Fruit fly (Drosophila melanogaster) whole organism, embryonic: Measurements from ENCODE around the gene CG44838.

Source experiments
- Ada2b ChIP-seq: fragments of 200-800 bp; sonication (Bioruptor generic); IDR thresholded peaks from 2 replicates; pipeline ENCODE4 v1.3.6; 2022; ENCODE audit warnings: missing biosample characterization, missing genetic modification characterization
- BEAF-32 ChIP-seq: fragments of 200-800 bp; sonication (Bioruptor generic); optimal IDR thresholded peaks from 3 replicates; lab custom pipeline; 2017; ENCODE audit warnings: missing biosample characterization, missing genetic modification characterization, mild to moderate bottlenecking, moderate library complexity, missing genetic modification reagents
- CG11723 ChIP-seq: fragments of 200-800 bp; sonication (Bioruptor generic); optimal IDR thresholded peaks from 2 replicates; lab custom pipeline; 2017; ENCODE audit warnings: missing biosample characterization, mild to moderate bottlenecking, missing genetic modification characterization
- CG12219 ChIP-seq: fragments of 200-800 bp; sonication (Bioruptor generic); optimal IDR thresholded peaks from 3 replicates; lab custom pipeline; 2018; ENCODE audit warnings: missing biosample characterization, mild to moderate bottlenecking, missing genetic modification characterization
- CG13775 ChIP-seq: fragments of 200-800 bp; sonication (Bioruptor generic); optimal IDR thresholded peaks from 3 replicates; lab custom pipeline; 2017; ENCODE audit warnings: missing biosample characterization, mild to moderate bottlenecking, missing genetic modification characterization
- CG16863 ChIP-seq: fragments of 200-800 bp; sonication (Bioruptor generic); optimal IDR thresholded peaks from 3 replicates; lab custom pipeline; 2016; ENCODE audit warnings: missing biosample characterization, missing genetic modification characterization
- CG1832 ChIP-seq: fragments of 200-800 bp; sonication (Bioruptor generic); optimal IDR thresholded peaks from 2 replicates; lab custom pipeline; 2017; ENCODE audit warnings: missing biosample characterization, mild to moderate bottlenecking, missing genetic modification characterization, inconsistent platforms
- CG2129 ChIP-seq: fragments of 200-800 bp; sonication (Bioruptor generic); IDR thresholded peaks from 2 replicates; pipeline ENCODE4 v1.3.6; 2022; ENCODE audit warnings: missing biosample characterization, missing genetic modification characterization; ENCODE audit not compliant: partially characterized antibody
- CG2875 ChIP-seq: fragments of 200-800 bp; sonication (Bioruptor generic); optimal IDR thresholded peaks from 2 replicates; lab custom pipeline; 2017; ENCODE audit warnings: missing biosample characterization, mild to moderate bottlenecking, missing genetic modification characterization, missing genetic modification reagents
- CG32772 ChIP-seq: fragments of 200-800 bp; sonication (Bioruptor generic); IDR thresholded peaks from 2 replicates; pipeline ENCODE4 v1.3.6; 2022; ENCODE audit warnings: missing biosample characterization, missing genetic modification characterization
- CG33557 ChIP-seq: fragments of 200-800 bp; sonication (Bioruptor generic); optimal IDR thresholded peaks from 2 replicates; lab custom pipeline; 2019; ENCODE audit warnings: missing biosample characterization, mild to moderate bottlenecking, missing genetic modification characterization, moderate library complexity
- CG34224 ChIP-seq: fragments of 200-800 bp; sonication (Bioruptor generic); IDR thresholded peaks from 3 replicates; pipeline ENCODE4 v1.3.6; 2022; ENCODE audit warnings: missing biosample characterization, missing genetic modification characterization; ENCODE audit not compliant: partially characterized antibody
- CG42726 ChIP-seq: fragments of 200-800 bp; sonication (Bioruptor generic); IDR thresholded peaks from 2 replicates; pipeline ENCODE4 v1.3.6; 2022; ENCODE audit warnings: missing biosample characterization, missing genetic modification characterization; ENCODE audit not compliant: partially characterized antibody
- CG4707 ChIP-seq: fragments of 200-800 bp; sonication (Bioruptor generic); optimal IDR thresholded peaks from 2 replicates; lab custom pipeline; 2018; ENCODE audit warnings: missing biosample characterization, mild to moderate bottlenecking, missing genetic modification characterization, moderate library complexity
- CG6175 ChIP-seq: fragments of 200-800 bp; sonication (Bioruptor generic); IDR thresholded peaks from 3 replicates; pipeline ENCODE4 v1.3.6; 2022; ENCODE audit warnings: missing biosample characterization, missing genetic modification characterization
- CG7745 ChIP-seq: fragments of 200-800 bp; sonication (Bioruptor generic); optimal IDR thresholded peaks from 2 replicates; lab custom pipeline; 2018; ENCODE audit warnings: missing biosample characterization, mild to moderate bottlenecking, missing genetic modification characterization, moderate library complexity
- CG9609 ChIP-seq: fragments of 200-800 bp; sonication (Bioruptor generic); optimal IDR thresholded peaks from 3 replicates; lab custom pipeline; 2016; ENCODE audit warnings: missing biosample characterization, missing genetic modification characterization
- CG9797 ChIP-seq: fragments of 200-800 bp; sonication (Bioruptor generic); optimal IDR thresholded peaks from 3 replicates; lab custom pipeline; 2018; ENCODE audit warnings: missing biosample characterization, mild to moderate bottlenecking, missing genetic modification characterization
- D ChIP-seq, 2 experiments: fragments of 200-800 bp in 1 of 2; fragments of >200 bp in 1 of 2; sonication (Bioruptor generic) in 1 of 2; optimal IDR thresholded peaks; 2 replicates in 1 of 2; 3 replicates in 1 of 2; lab custom pipeline; 2017; ENCODE audit warnings: mild to moderate bottlenecking in 1 of 2, missing biosample characterization in 1 of 2, missing genetic modification characterization in 1 of 2, missing genetic modification reagents in 1 of 2
- D19B ChIP-seq: fragments of 200-800 bp; sonication (Bioruptor generic); optimal IDR thresholded peaks from 2 replicates; lab custom pipeline; 2017; ENCODE audit warnings: missing biosample characterization, mild to moderate bottlenecking, missing genetic modification characterization
- Dbx ChIP-seq: fragments of 200-800 bp; sonication (Bioruptor generic); IDR thresholded peaks from 3 replicates; pipeline ENCODE4 v1.3.6; 2022; ENCODE audit warnings: missing biosample characterization, missing genetic modification characterization
- Doc3 ChIP-seq: fragments of 200-800 bp; sonication (Bioruptor generic); IDR thresholded peaks from 3 replicates; pipeline ENCODE4 v1.3.6; 2022; ENCODE audit warnings: missing biosample characterization, missing genetic modification characterization; ENCODE audit not compliant: partially characterized antibody
- Eip74EF ChIP-seq, 2 experiments: fragments of 200-800 bp in 1 of 2; fragments of >200 bp in 1 of 2; sonication (Bioruptor generic) in 1 of 2; optimal IDR thresholded peaks; 2 replicates each; lab custom pipeline; 2017 to 2019; ENCODE audit warnings: missing biosample characterization in 2 of 2, missing genetic modification characterization in 2 of 2, mild to moderate bottlenecking in 1 of 2, moderate library complexity in 1 of 2
- Ets97D ChIP-seq: fragments of 200-800 bp; sonication (Bioruptor generic); optimal IDR thresholded peaks from 3 replicates; lab custom pipeline; 2016; ENCODE audit warnings: missing biosample characterization, missing genetic modification characterization
- GATAe ChIP-seq: fragments of 200-800 bp; sonication (Bioruptor generic); conservative IDR thresholded peaks from 2 replicates; pipeline ENCODE4 v1.3.6; 2022; ENCODE audit warnings: missing biosample characterization, missing genetic modification characterization
- HLHmδ ChIP-seq: fragments of 200-800 bp; sonication (Bioruptor generic); optimal IDR thresholded peaks from 2 replicates; lab custom pipeline; 2018; ENCODE audit warnings: missing biosample characterization, mild to moderate bottlenecking, missing genetic modification characterization, moderate library complexity
- Max ChIP-seq: fragments of 200-800 bp; sonication (Bioruptor generic); optimal IDR thresholded peaks from 2 replicates; lab custom pipeline; 2016; ENCODE audit warnings: missing biosample characterization, mild to moderate bottlenecking, missing genetic modification characterization
- NFAT ChIP-seq: fragments of 200-800 bp; sonication (Bioruptor generic); IDR thresholded peaks from 2 replicates; pipeline ENCODE4 v1.3.6; 2022; ENCODE audit warnings: missing biosample characterization, missing genetic modification characterization
- Sox102F ChIP-seq: fragments of 200-800 bp; sonication (Bioruptor generic); optimal IDR thresholded peaks from 2 replicates; lab custom pipeline; 2018; ENCODE audit warnings: missing biosample characterization, mild to moderate bottlenecking, missing genetic modification characterization, moderate library complexity
- YL-1 ChIP-seq: fragments of 200-800 bp; sonication (Bioruptor generic); optimal IDR thresholded peaks from 3 replicates; lab custom pipeline; 2017; ENCODE audit warnings: missing biosample characterization, mild to moderate bottlenecking, missing genetic modification characterization
- aop ChIP-seq: fragments of 200-800 bp; sonication (Bioruptor generic); IDR thresholded peaks from 2 replicates; pipeline ENCODE4 v1.3.6; 2022; ENCODE audit warnings: missing biosample characterization, missing genetic modification characterization
- ap ChIP-seq: fragments of 200-800 bp; sonication (Bioruptor generic); IDR thresholded peaks from 2 replicates; pipeline ENCODE4 v1.3.6; 2022; ENCODE audit warnings: missing biosample characterization, missing genetic modification characterization
- bowl ChIP-seq: fragments of 200-800 bp; sonication (Bioruptor generic); IDR thresholded peaks from 2 replicates; pipeline ENCODE4 v1.3.6; 2022; ENCODE audit warnings: missing biosample characterization, missing genetic modification characterization
- caup ChIP-seq: fragments of 200-800 bp; sonication (Bioruptor generic); optimal IDR thresholded peaks from 3 replicates; lab custom pipeline; 2017; ENCODE audit warnings: missing biosample characterization, mild to moderate bottlenecking, missing genetic modification characterization, moderate library complexity; ENCODE audit not compliant: severe bottlenecking
- chinmo ChIP-seq: fragments of 200-800 bp; sonication (Bioruptor generic); IDR thresholded peaks from 4 replicates; pipeline ENCODE4 v1.3.6; 2022; ENCODE audit warnings: missing biosample characterization, missing genetic modification characterization; ENCODE audit not compliant: partially characterized antibody
- dpn ChIP-seq, 2 experiments: fragments of 200-800 bp; sonication (Bioruptor generic); optimal IDR thresholded peaks; 3 replicates each; lab custom pipeline; 2016; ENCODE audit warnings: missing biosample characterization in 2 of 2, missing genetic modification characterization in 2 of 2
- en ChIP-seq: fragments of 200-800 bp; sonication (Bioruptor generic); optimal IDR thresholded peaks from 2 replicates; lab custom pipeline; 2016; ENCODE audit warnings: missing biosample characterization, missing genetic modification characterization
- fd3F ChIP-seq: fragments of 200-800 bp; sonication (Bioruptor generic); optimal IDR thresholded peaks from 2 replicates; lab custom pipeline; 2018; ENCODE audit warnings: missing biosample characterization, mild to moderate bottlenecking, missing genetic modification characterization, moderate library complexity
- ftz-f1 ChIP-seq: fragments of 200-800 bp; sonication (Bioruptor generic); optimal IDR thresholded peaks from 2 replicates; lab custom pipeline; 2016; ENCODE audit warnings: missing biosample characterization, missing genetic modification characterization
- h ChIP-seq: fragments of >200 bp; optimal IDR thresholded peaks from 2 replicates; lab custom pipeline; 2017
- hth ChIP-seq: fragments of >200 bp; optimal IDR thresholded peaks from 2 replicates; lab custom pipeline; 2017; ENCODE audit warnings: inconsistent platforms
- mld ChIP-seq: fragments of 200-800 bp; sonication (Bioruptor generic); IDR thresholded peaks from 3 replicates; pipeline ENCODE4 v1.3.6; 2022; ENCODE audit warnings: missing biosample characterization, missing genetic modification characterization; ENCODE audit not compliant: partially characterized antibody
- sens-2 ChIP-seq: fragments of 200-800 bp; sonication (Bioruptor generic); IDR thresholded peaks from 2 replicates; pipeline ENCODE4 v1.3.6; 2022; ENCODE audit warnings: missing biosample characterization, missing genetic modification characterization
- seq ChIP-seq: fragments of 200-800 bp; sonication (Bioruptor generic); IDR thresholded peaks from 2 replicates; pipeline ENCODE4 v1.3.6; 2022; ENCODE audit warnings: missing biosample characterization, missing genetic modification characterization
- tll ChIP-seq, 2 experiments: fragments of 200-800 bp in 1 of 2; fragments of >200 bp in 1 of 2; sonication (Bioruptor generic) in 1 of 2; optimal IDR thresholded peaks; 2 replicates each; lab custom pipeline; 2017 to 2019; ENCODE audit warnings: missing biosample characterization in 2 of 2, missing genetic modification characterization in 2 of 2, mild to moderate bottlenecking in 1 of 2, moderate library complexity in 1 of 2
- trh ChIP-seq: fragments of 200-800 bp; sonication (Bioruptor generic); optimal IDR thresholded peaks from 2 replicates; lab custom pipeline; 2016; ENCODE audit warnings: missing biosample characterization, missing genetic modification characterization
- zfh1 ChIP-seq: fragments of 200-800 bp; sonication (Bioruptor generic); IDR thresholded peaks from 3 replicates; pipeline ENCODE4 v1.3.6; 2022; ENCODE audit warnings: missing biosample characterization, missing genetic modification characterization

CG44838 gene

dm6 chr3L:9511287-9512256, 50.7 kb downstream of the CG44838 start, which contains the start of gene RpS9 (continued):
- TF ChIP-seq CG42726 (no peak), caup (no peak), CG33557 (GFP tag; lab: Kevin White, UChicago) (peak; percentile 13), zfh1 (GFP tag; lab: Robert Waterston, UW) (no peak), aop (GFP tag; lab: Robert Waterston, UW) (no peak), trh (GFP tag; lab: Kevin White, UChicago) (no peak), Sox102F (GFP tag; lab: Kevin White, UChicago) (no peak), NFAT (GFP tag; lab: Robert Waterston, UW) (no peak; the same call in 1 of the 2 replicates), CG34224 (no peak), mld (GFP tag; lab: Robert Waterston, UW) (no peak), Max (GFP tag; lab: Kevin White, UChicago) (peak; percentile 72), Eip74EF (GFP tag; optimal IDR thresholded peaks at IDR 0.05; lab: Kevin White, UChicago) (peak in 1 of 2 experiments; percentile 22), CG9609 (no peak), CG12219 (GFP tag; lab: Kevin White, UChicago) (peak; percentile 43), tll (GFP tag; optimal IDR thresholded peaks at IDR 0.05; lab: Kevin White, UChicago) (no peak), h (lab: Kevin White, UChicago) (no peak), ap (GFP tag; lab: Robert Waterston, UW) (no peak), CG6175 (GFP tag; lab: Robert Waterston, UW) (no peak), CG32772 (GFP tag; lab: Robert Waterston, UW) (no peak), CG11723 (GFP tag; lab: Kevin White, UChicago) (no peak), CG4707 (GFP tag; lab: Kevin White, UChicago) (peak; percentile 9), sens-2 (GFP tag; lab: Robert Waterston, UW) (no peak), dpn (GFP tag; optimal IDR thresholded peaks at IDR 0.05; lab: Kevin White, UChicago) (no peak), Dbx (GFP tag; lab: Robert Waterston, UW) (0 out of 3 replicates have a peak, but pooled peaks have one; percentile 41), CG1832 (GFP tag; lab: Kevin White, UChicago) (no peak), seq (GFP tag; lab: Robert Waterston, UW) (no peak), bowl (GFP tag; lab: Robert Waterston, UW) (no peak), GATAe (GFP tag; lab: Robert Waterston, UW) (no peak), YL-1 (GFP tag; lab: Kevin White, UChicago) (peak; percentile 89), hth (lab: Kevin White, UChicago) (no peak), CG7745 (tag; lab: Kevin White, UChicago) (peak; percentile 8), chinmo (no peak), D19B (no peak), D (optimal IDR thresholded peaks at IDR 0.05; lab: Kevin White, UChicago) (no peak), D (GFP tag; optimal IDR thresholded peaks at IDR 0.05; lab: Kevin White, UChicago) (no peak), CG2875 (GFP tag; lab: Kevin White, UChicago) (no peak), Ets97D (GFP tag; lab: Kevin White, UChicago) (peak; percentile 80), ftz-f1 (GFP tag; lab: Kevin White, UChicago) (no peak), CG16863 (GFP tag; lab: Kevin White, UChicago) (no peak), Ada2b (GFP tag; lab: Robert Waterston, UW) (no peak), HLHmδ (GFP tag; lab: Kevin White, UChicago) (no peak), en (GFP tag; lab: Kevin White, UChicago) (no peak), CG13775 (GFP tag; lab: Kevin White, UChicago) (peak; percentile 8), CG9797 (GFP tag; lab: Kevin White, UChicago) (peak; percentile 74), fd3F (GFP tag; lab: Kevin White, UChicago) (no peak), Doc3 (GFP tag; lab: Robert Waterston, UW) (no peak), BEAF-32 (GFP tag; lab: Kevin White, UChicago) (peak; percentile 26), CG2129 (GFP tag; lab: Robert Waterston, UW) (no peak)
